Fruit fly (Drosophila melanogaster) whole organism, embryonic: ENCODE results near the gene eEF1alpha2.

ENCODE experiments used
- CG10267 ChIP-seq: fragments of 200-800 bp; sonication (Bioruptor generic); optimal IDR thresholded peaks from 2 replicates; lab custom pipeline; 2018; ENCODE audit warnings: missing biosample characterization, mild to moderate bottlenecking, missing genetic modification characterization, moderate library complexity
- CG10543 ChIP-seq: fragments of 200-800 bp; sonication (Bioruptor generic); optimal IDR thresholded peaks from 3 replicates; lab custom pipeline; 2017; ENCODE audit warnings: missing biosample characterization, mild to moderate bottlenecking, missing genetic modification characterization, moderate library complexity
- CG11398 ChIP-seq: fragments of 200-800 bp; sonication (Bioruptor generic); optimal IDR thresholded peaks from 2 replicates; lab custom pipeline; 2016; ENCODE audit warnings: missing biosample characterization, missing genetic modification characterization
- CG11504 ChIP-seq: fragments of 200-800 bp; sonication (Bioruptor generic); optimal IDR thresholded peaks from 3 replicates; lab custom pipeline; 2019; ENCODE audit warnings: missing biosample characterization, mild to moderate bottlenecking, missing genetic modification characterization, moderate library complexity
- CG12659 ChIP-seq: fragments of 200-800 bp; sonication (Bioruptor generic); optimal IDR thresholded peaks from 3 replicates; lab custom pipeline; 2017; ENCODE audit warnings: mild to moderate bottlenecking, missing biosample characterization, missing genetic modification reagents, missing genetic modification characterization
- CG12942 ChIP-seq: fragments of 200-800 bp; sonication (Bioruptor generic); optimal IDR thresholded peaks from 3 replicates; lab custom pipeline; 2016; ENCODE audit warnings: missing biosample characterization, missing genetic modification characterization
- CG13287 ChIP-seq: fragments of 200-800 bp; sonication (Bioruptor generic); IDR thresholded peaks from 2 replicates; pipeline ENCODE4 v1.3.6; 2022; ENCODE audit warnings: missing biosample characterization, missing genetic modification characterization; ENCODE audit not compliant: partially characterized antibody
- CG14667 ChIP-seq: fragments of 200-800 bp; sonication (Bioruptor generic); IDR thresholded peaks from 2 replicates; pipeline ENCODE4 v1.3.6; 2022; ENCODE audit warnings: missing biosample characterization, missing genetic modification characterization
- CG15696 ChIP-seq: fragments of 200-800 bp; sonication (Bioruptor generic); optimal IDR thresholded peaks from 2 replicates; lab custom pipeline; 2019; ENCODE audit warnings: missing biosample characterization, mild to moderate bottlenecking, missing genetic modification characterization, moderate library complexity
- CG16813 ChIP-seq: fragments of 200-800 bp; sonication (Bioruptor generic); IDR thresholded peaks from 3 replicates; pipeline ENCODE4 v1.3.6; 2022; ENCODE audit warnings: missing biosample characterization, missing genetic modification characterization; ENCODE audit not compliant: partially characterized antibody
- CG17186 ChIP-seq: fragments of 200-800 bp; sonication (Bioruptor generic); optimal IDR thresholded peaks from 3 replicates; lab custom pipeline; 2017; ENCODE audit warnings: missing biosample characterization, missing genetic modification reagents, missing genetic modification characterization
- CG17359 ChIP-seq: fragments of 200-800 bp; sonication (Bioruptor generic); optimal IDR thresholded peaks from 3 replicates; lab custom pipeline; 2018; ENCODE audit warnings: missing biosample characterization, mild to moderate bottlenecking, missing genetic modification characterization, moderate library complexity
- CG17612 ChIP-seq: fragments of 200-800 bp; sonication (Bioruptor generic); IDR thresholded peaks from 2 replicates; pipeline ENCODE4 v1.3.6; 2022; ENCODE audit warnings: missing biosample characterization, missing genetic modification characterization
- CG2199 ChIP-seq: fragments of 200-800 bp; sonication (Bioruptor generic); IDR thresholded peaks from 3 replicates; pipeline ENCODE4 v1.3.6; 2022; ENCODE audit warnings: missing biosample characterization, missing genetic modification characterization
- CG3281 ChIP-seq: fragments of 200-800 bp; sonication (Bioruptor generic); optimal IDR thresholded peaks from 3 replicates; lab custom pipeline; 2017; ENCODE audit warnings: missing biosample characterization, mild to moderate bottlenecking, missing genetic modification characterization
- CG34224 ChIP-seq: fragments of 200-800 bp; sonication (Bioruptor generic); IDR thresholded peaks from 3 replicates; pipeline ENCODE4 v1.3.6; 2022; ENCODE audit warnings: missing biosample characterization, missing genetic modification characterization; ENCODE audit not compliant: partially characterized antibody
- CG34376 ChIP-seq: fragments of 200-800 bp; sonication (Bioruptor generic); optimal IDR thresholded peaks from 2 replicates; lab custom pipeline; 2018; ENCODE audit warnings: missing biosample characterization, mild to moderate bottlenecking, missing genetic modification characterization
- CG42726 ChIP-seq: fragments of 200-800 bp; sonication (Bioruptor generic); IDR thresholded peaks from 2 replicates; pipeline ENCODE4 v1.3.6; 2022; ENCODE audit warnings: missing biosample characterization, missing genetic modification characterization; ENCODE audit not compliant: partially characterized antibody
- CG4282 ChIP-seq: fragments of 200-800 bp; sonication (Bioruptor generic); optimal IDR thresholded peaks from 2 replicates; lab custom pipeline; 2016; ENCODE audit warnings: missing biosample characterization, missing genetic modification characterization
- CG4617 ChIP-seq: fragments of 200-800 bp; sonication (Bioruptor generic); optimal IDR thresholded peaks from 3 replicates; lab custom pipeline; 2016; ENCODE audit warnings: missing biosample characterization, missing genetic modification characterization, borderline replicate concordance
- CG7372 ChIP-seq: fragments of 200-800 bp; sonication (Bioruptor generic); IDR thresholded peaks from 2 replicates; pipeline ENCODE4 v1.3.6; 2022; ENCODE audit warnings: missing biosample characterization, missing genetic modification characterization
- CG8478 ChIP-seq: fragments of >200 bp; optimal IDR thresholded peaks from 2 replicates; lab custom pipeline; 2018
- CG9727 ChIP-seq: fragments of 200-800 bp; sonication (Bioruptor generic); optimal IDR thresholded peaks from 3 replicates; lab custom pipeline; 2017; ENCODE audit warnings: missing biosample characterization, mild to moderate bottlenecking, missing genetic modification characterization
- CG9932 ChIP-seq: fragments of 200-800 bp; sonication (Bioruptor generic); IDR thresholded peaks from 2 replicates; pipeline ENCODE4 v1.3.6; 2022; ENCODE audit warnings: missing biosample characterization, missing genetic modification characterization
- CkIIα-i1 ChIP-seq: fragments of 200-800 bp; sonication (Bioruptor generic); IDR thresholded peaks from 2 replicates; pipeline ENCODE4 v1.3.6; 2022; ENCODE audit warnings: missing biosample characterization, missing genetic modification characterization
- Deaf1 ChIP-seq: fragments of 200-800 bp; optimal IDR thresholded peaks from 3 replicates; lab custom pipeline; 2019; ENCODE audit warnings: missing biosample characterization, mild to moderate bottlenecking, missing genetic modification characterization, moderate library complexity
- E2f2 ChIP-seq: fragments of 200-800 bp; sonication (Bioruptor generic); IDR thresholded peaks from 2 replicates; pipeline ENCODE4 v1.3.6; 2022; ENCODE audit warnings: missing biosample characterization, missing genetic modification characterization
- Ets97D ChIP-seq: fragments of 200-800 bp; sonication (Bioruptor generic); optimal IDR thresholded peaks from 3 replicates; lab custom pipeline; 2016; ENCODE audit warnings: missing biosample characterization, missing genetic modification characterization
- Gsc ChIP-seq: fragments of 200-800 bp; sonication (Bioruptor generic); IDR thresholded peaks from 2 replicates; pipeline ENCODE4 v1.3.6; 2022; ENCODE audit warnings: missing biosample characterization, missing genetic modification characterization
- HmgZ ChIP-seq: fragments of 200-800 bp; sonication (Bioruptor generic); optimal IDR thresholded peaks from 2 replicates; lab custom pipeline; 2018; ENCODE audit warnings: missing biosample characterization, mild to moderate bottlenecking, missing genetic modification characterization
- Lhr ChIP-seq: fragments of 200-800 bp; sonication (Bioruptor generic); optimal IDR thresholded peaks from 3 replicates; lab custom pipeline; 2017; ENCODE audit warnings: mild to moderate bottlenecking, missing biosample characterization, missing genetic modification reagents, missing genetic modification characterization
- Max ChIP-seq: fragments of 200-800 bp; sonication (Bioruptor generic); optimal IDR thresholded peaks from 2 replicates; lab custom pipeline; 2016; ENCODE audit warnings: missing biosample characterization, mild to moderate bottlenecking, missing genetic modification characterization
- Myb ChIP-seq: fragments of 200-800 bp; sonication (Bioruptor generic); optimal IDR thresholded peaks from 2 replicates; lab custom pipeline; 2016; ENCODE audit warnings: missing biosample characterization, missing genetic modification characterization
- Opbp ChIP-seq: fragments of 200-800 bp; sonication (Bioruptor generic); IDR thresholded peaks from 3 replicates; pipeline ENCODE4 v1.3.6; 2022; ENCODE audit warnings: missing biosample characterization, missing genetic modification characterization; ENCODE audit not compliant: partially characterized antibody
- Taf1 ChIP-seq: fragments of 200-800 bp; sonication (Bioruptor generic); IDR thresholded peaks from 2 replicates; pipeline ENCODE4 v1.3.6; 2022; ENCODE audit warnings: missing biosample characterization, missing genetic modification characterization
- bigmax ChIP-seq: fragments of 200-800 bp; sonication (Bioruptor generic); optimal IDR thresholded peaks from 2 replicates; lab custom pipeline; 2018; ENCODE audit warnings: missing biosample characterization, mild to moderate bottlenecking, missing genetic modification characterization
- crp ChIP-seq, 2 experiments: fragments of 200-800 bp; sonication (Bioruptor generic); optimal IDR thresholded peaks; 2 replicates in 1 of 2; 3 replicates in 1 of 2; lab custom pipeline; 2017; ENCODE audit warnings: missing biosample characterization in 2 of 2, missing genetic modification characterization in 2 of 2, mild to moderate bottlenecking in 1 of 2, moderate library complexity in 1 of 2
- dm ChIP-seq: fragments of 200-800 bp; sonication (Bioruptor generic); optimal IDR thresholded peaks from 3 replicates; lab custom pipeline; 2016; ENCODE audit warnings: missing biosample characterization, missing genetic modification characterization
- ftz-f1 ChIP-seq: fragments of 200-800 bp; sonication (Bioruptor generic); optimal IDR thresholded peaks from 2 replicates; lab custom pipeline; 2016; ENCODE audit warnings: missing biosample characterization, missing genetic modification characterization
- gfzf ChIP-seq: fragments of 200-800 bp; sonication (Bioruptor generic); optimal IDR thresholded peaks from 2 replicates; lab custom pipeline; 2016; ENCODE audit warnings: missing biosample characterization, mild to moderate bottlenecking, missing genetic modification characterization, moderate library complexity
- h ChIP-seq: fragments of >200 bp; optimal IDR thresholded peaks from 2 replicates; lab custom pipeline; 2017
- hth ChIP-seq: fragments of >200 bp; optimal IDR thresholded peaks from 2 replicates; lab custom pipeline; 2017; ENCODE audit warnings: inconsistent platforms
- lov ChIP-seq, 2 experiments: fragments of 200-800 bp in 1 of 2; fragments of >200 bp in 1 of 2; sonication (Bioruptor generic) in 1 of 2; IDR thresholded peaks in 1 of 2; optimal IDR thresholded peaks in 1 of 2; 2 replicates in 1 of 2; 3 replicates in 1 of 2; pipeline versions ENCODE4 v1.3.6 to Lab custom; 2017 to 2022; ENCODE audit warnings: missing biosample characterization in 1 of 2, missing genetic modification characterization in 1 of 2
- odd ChIP-seq: fragments of 200-800 bp; sonication (Bioruptor generic); optimal IDR thresholded peaks from 2 replicates; lab custom pipeline; 2017; ENCODE audit warnings: missing biosample characterization, mild to moderate bottlenecking, missing genetic modification characterization
- pfk ChIP-seq: fragments of 200-800 bp; sonication (Bioruptor generic); optimal IDR thresholded peaks from 2 replicates; lab custom pipeline; 2018; ENCODE audit warnings: missing biosample characterization, mild to moderate bottlenecking, missing genetic modification characterization, moderate library complexity
- phol ChIP-seq: fragments of 200-800 bp; sonication (Bioruptor generic); optimal IDR thresholded peaks from 3 replicates; lab custom pipeline; 2018; ENCODE audit warnings: missing biosample characterization, mild to moderate bottlenecking, missing genetic modification characterization, moderate library complexity
- sd ChIP-seq: fragments of 200-800 bp; sonication (Bioruptor generic); optimal IDR thresholded peaks from 3 replicates; lab custom pipeline; 2018; ENCODE audit warnings: missing biosample characterization, mild to moderate bottlenecking, missing genetic modification characterization, moderate library complexity
- seq ChIP-seq: fragments of 200-800 bp; sonication (Bioruptor generic); IDR thresholded peaks from 2 replicates; pipeline ENCODE4 v1.3.6; 2022; ENCODE audit warnings: missing biosample characterization, missing genetic modification characterization
- sug ChIP-seq: fragments of 200-800 bp; optimal IDR thresholded peaks from 2 replicates; lab custom pipeline; 2019; ENCODE audit warnings: missing biosample characterization, mild to moderate bottlenecking, missing genetic modification characterization, moderate library complexity
- tin ChIP-seq: fragments of 200-800 bp; sonication (Bioruptor generic); optimal IDR thresholded peaks from 3 replicates; lab custom pipeline; 2016; ENCODE audit warnings: missing biosample characterization, missing genetic modification characterization

Gene eEF1alpha2

DNA sequence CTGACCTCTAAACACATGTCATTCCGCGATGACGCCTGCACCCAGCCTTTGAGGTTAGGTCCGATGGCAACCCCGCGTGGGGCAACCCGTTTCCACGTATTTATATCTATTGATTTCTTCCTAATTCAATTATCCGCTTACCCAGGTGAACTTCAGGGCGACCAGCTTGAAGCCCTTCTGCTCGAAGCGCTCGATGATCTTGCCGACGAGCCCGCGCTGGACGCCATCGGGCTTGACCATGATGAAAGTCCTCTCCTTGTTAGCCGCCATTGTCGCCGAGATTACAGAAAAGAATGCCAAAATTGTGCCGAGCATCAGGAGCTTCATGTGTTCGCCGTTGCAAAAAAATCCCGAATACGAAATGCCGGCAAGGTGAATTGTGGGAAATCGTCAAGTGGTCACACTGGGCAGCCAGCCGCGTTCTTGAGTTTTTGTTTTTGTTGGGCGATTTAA, 7.4 kb downstream of the eEF1alpha2 start, which contains the start of gene awd (continued):
- no peak for TF ChIP-seq Taf1 (GFP tag; lab: Robert Waterston, UW)
- TF ChIP-seq CG7372 (GFP tag; lab: Robert Waterston, UW), result no peak
- peak; percentile 75 for TF ChIP-seq CG12659
- peak; percentile 51; the same call in 1 of the 2 replicates for TF ChIP-seq CG42726
- peak; percentile 48 for TF ChIP-seq CG4617 (GFP tag; lab: Kevin White, UChicago)
- peak; percentile 76 for TF ChIP-seq sd (tag; lab: Kevin White, UChicago)
- TF ChIP-seq Max, result peak; percentile 48
- TF ChIP-seq CG17186, result peak; percentile 60
- TF ChIP-seq CG9932, result no peak
- TF ChIP-seq Lhr, result no peak
- TF ChIP-seq CG17359, result no peak
- TF ChIP-seq odd (GFP tag; lab: Kevin White, UChicago), result no peak
- TF ChIP-seq pfk (GFP tag; lab: Kevin White, UChicago), result peak; percentile 30
- TF ChIP-seq CG10267 (tag; lab: Kevin White, UChicago), result peak; percentile 30
- peak; percentile 74 for TF ChIP-seq E2f2
- peak; percentile 95 for TF ChIP-seq bigmax (GFP tag; lab: Kevin White, UChicago)
- peak in 1 of 2 experiments; percentile 28 for TF ChIP-seq crp (GFP tag; optimal IDR thresholded peaks at IDR 0.05; lab: Kevin White, UChicago)
- TF ChIP-seq CG34376 (GFP tag; lab: Kevin White, UChicago), result no peak
- TF ChIP-seq CG10543 (GFP tag; lab: Kevin White, UChicago), result peak; percentile 46
- no peak for TF ChIP-seq CkIIα-i1
- no peak for TF ChIP-seq CG15696 (tag; lab: Kevin White, UChicago)
- TF ChIP-seq seq (GFP tag; lab: Robert Waterston, UW), result no peak
- TF ChIP-seq Gsc, result no peak
- TF ChIP-seq dm (GFP tag; lab: Kevin White, UChicago), result peak; percentile 91
- TF ChIP-seq CG3281 (GFP tag; lab: Kevin White, UChicago), result peak; percentile 34
- TF ChIP-seq CG11398 (GFP tag; lab: Kevin White, UChicago), result no peak
- peak; percentile 23; the same call in 1 of the 2 replicates for TF ChIP-seq CG13287
- TF ChIP-seq phol (tag; lab: Kevin White, UChicago), result peak; percentile 56
- TF ChIP-seq CG11504, result no peak
- 0 out of 3 replicates have a peak, but pooled peaks have one; percentile 11 for TF ChIP-seq CG2199
- TF ChIP-seq CG34224 (GFP tag; lab: Robert Waterston, UW), result no peak; the same call in 2 of the 3 replicates
- TF ChIP-seq CG16813 (GFP tag; lab: Robert Waterston, UW), result peak; percentile 35; the same call in 1 of the 3 replicates
- TF ChIP-seq HmgZ (tag; lab: Kevin White, UChicago), result peak; percentile 50
- TF ChIP-seq h (lab: Kevin White, UChicago), result no peak
- no peak for TF ChIP-seq CG8478
- peak; percentile 64 for TF ChIP-seq ftz-f1
- no peak for TF ChIP-seq CG14667 (GFP tag; lab: Robert Waterston, UW)
- peak; percentile 94 for TF ChIP-seq gfzf (GFP tag; lab: Kevin White, UChicago)
- peak; percentile 48 for TF ChIP-seq Myb (GFP tag; lab: Kevin White, UChicago)
- TF ChIP-seq sug (tag; lab: Kevin White, UChicago), result peak; percentile 76
- peak; percentile 17 for TF ChIP-seq Ets97D
- TF ChIP-seq CG12942 (GFP tag; lab: Kevin White, UChicago), result no peak
- no peak for TF ChIP-seq CG17612
- no peak for TF ChIP-seq tin (GFP tag; lab: Kevin White, UChicago)
- peak; percentile 19; the same call in 1 of the 3 replicates for TF ChIP-seq Opbp (GFP tag; lab: Robert Waterston, UW)
- peak; percentile 15 for TF ChIP-seq Deaf1 (tag; lab: Kevin White, UChicago)
- no peak for TF ChIP-seq CG9727
- TF ChIP-seq lov (optimal IDR thresholded peaks at IDR 0.05; lab: Kevin White, UChicago), result no peak
- TF ChIP-seq lov (GFP tag; IDR thresholded peaks at IDR 0.05; lab: Robert Waterston, UW), result peak; percentile 28; the same call in 1 of the 3 replicates
- peak; percentile 35 for TF ChIP-seq CG4282 (GFP tag; lab: Kevin White, UChicago)
- TF ChIP-seq hth (lab: Kevin White, UChicago), result no peak
